Worm (Caenorhabditis elegans) whole organism, early embryonic: ENCODE data around the gene T14G8.6.

Experiments used
- B0310.2 ChIP-seq: sonication (generic microtip); optimal IDR thresholded peaks from 2 replicates; lab custom pipeline; 2016; ENCODE audit warnings: mild to moderate bottlenecking, missing genetic modification characterization, missing compliant biosample characterization
- F13C5.2 ChIP-seq: sonication (generic microtip); optimal IDR thresholded peaks from 2 replicates; lab custom pipeline; 2017; ENCODE audit warnings: mild to moderate bottlenecking, missing genetic modification characterization, inconsistent platforms, missing compliant biosample characterization
- aly-1 ChIP-seq: sonication (generic microtip); optimal IDR thresholded peaks from 2 replicates; lab custom pipeline; 2016; ENCODE audit warnings: missing genetic modification characterization, missing compliant biosample characterization
- ama-1 ChIP-seq: fragments of 150-350 bp; optimal IDR thresholded peaks from 2 replicates; lab custom pipeline; 2014
- ceh-13 ChIP-seq: fragments of 200-800 bp; sonication (Bioruptor generic); optimal IDR thresholded peaks from 2 replicates; lab custom pipeline; 2018; ENCODE audit warnings: mild to moderate bottlenecking, missing genetic modification characterization, missing compliant biosample characterization
- ceh-36 ChIP-seq: sonication (generic microtip); optimal IDR thresholded peaks from 2 replicates; lab custom pipeline; 2016; ENCODE audit warnings: missing genetic modification characterization, inconsistent platforms, missing compliant biosample characterization
- ets-7 ChIP-seq: sonication (generic microtip); optimal IDR thresholded peaks from 2 replicates; lab custom pipeline; 2016; ENCODE audit warnings: missing genotype, missing genetic modification characterization, missing compliant biosample characterization
- flt-1 ChIP-seq: fragments of 200-800 bp; sonication (Bioruptor generic); IDR thresholded peaks from 2 replicates; pipeline ENCODE4 v1.3.6; 2022; ENCODE audit warnings: missing genetic modification characterization, missing compliant biosample characterization
- hmbx-1 ChIP-seq: sonication (generic microtip); optimal IDR thresholded peaks from 2 replicates; lab custom pipeline; 2016; ENCODE audit warnings: mild to moderate bottlenecking, missing genetic modification characterization, missing compliant biosample characterization
- hnd-1 ChIP-seq: sonication (generic microtip); optimal IDR thresholded peaks from 2 replicates; lab custom pipeline; 2016; ENCODE audit warnings: missing genetic modification characterization, missing compliant biosample characterization
- sea-1 ChIP-seq: fragments of 200-800 bp; sonication (Bioruptor generic); conservative IDR thresholded peaks from 2 replicates; pipeline ENCODE4 v1.3.6; 2022; ENCODE audit warnings: missing genetic modification characterization, missing compliant biosample characterization
- tbx-11 ChIP-seq: fragments of 200-800 bp; sonication (Bioruptor generic); IDR thresholded peaks from 2 replicates; pipeline ENCODE4 v1.3.6; 2022; ENCODE audit warnings: missing genetic modification characterization, missing compliant biosample characterization
- tbx-37 ChIP-seq: fragments of 200-800 bp; sonication (Bioruptor generic); conservative IDR thresholded peaks from 2 replicates; pipeline ENCODE4 v1.3.6; 2022; ENCODE audit warnings: missing genetic modification reagents, missing genetic modification characterization, missing compliant biosample characterization
- tra-4 ChIP-seq: sonication (generic microtip); optimal IDR thresholded peaks from 2 replicates; lab custom pipeline; 2017; ENCODE audit warnings: missing genetic modification characterization, missing compliant biosample characterization

- TF ChIP-seq ceh-36 (tag; lab: Kevin White, UChicago): no peak
- no peak for TF ChIP-seq ets-7 (tag; lab: Kevin White, UChicago)
- TF ChIP-seq flt-1 (GFP tag; lab: Robert Waterston, UW): no peak
- no peak for TF ChIP-seq hmbx-1 (tag; lab: Kevin White, UChicago)
- TF ChIP-seq ama-1: no peak
- no peak for TF ChIP-seq hnd-1
- TF ChIP-seq B0310.2 (tag; lab: Kevin White, UChicago): no peak
- no peak for TF ChIP-seq tbx-11 (GFP tag; lab: Robert Waterston, UW)
- no peak for TF ChIP-seq tra-4 (tag; lab: Kevin White, UChicago)
- no peak for TF ChIP-seq tbx-37 (GFP tag; lab: Robert Waterston, UW)
- TF ChIP-seq F13C5.2 (tag; lab: Kevin White, UChicago): no peak
- TF ChIP-seq ceh-13 (GFP tag; lab: Kevin White, UChicago): no peak
- no peak for TF ChIP-seq aly-1 (tag; lab: Kevin White, UChicago)
- no peak for TF ChIP-seq sea-1
Observed at ce11 chrX:12827741-12828408, 34.8 kb downstream of the T14G8.6 start.
